Fruit fly (Drosophila melanogaster): ENCODE data around the gene bchs.

The bchs gene

DNA sequence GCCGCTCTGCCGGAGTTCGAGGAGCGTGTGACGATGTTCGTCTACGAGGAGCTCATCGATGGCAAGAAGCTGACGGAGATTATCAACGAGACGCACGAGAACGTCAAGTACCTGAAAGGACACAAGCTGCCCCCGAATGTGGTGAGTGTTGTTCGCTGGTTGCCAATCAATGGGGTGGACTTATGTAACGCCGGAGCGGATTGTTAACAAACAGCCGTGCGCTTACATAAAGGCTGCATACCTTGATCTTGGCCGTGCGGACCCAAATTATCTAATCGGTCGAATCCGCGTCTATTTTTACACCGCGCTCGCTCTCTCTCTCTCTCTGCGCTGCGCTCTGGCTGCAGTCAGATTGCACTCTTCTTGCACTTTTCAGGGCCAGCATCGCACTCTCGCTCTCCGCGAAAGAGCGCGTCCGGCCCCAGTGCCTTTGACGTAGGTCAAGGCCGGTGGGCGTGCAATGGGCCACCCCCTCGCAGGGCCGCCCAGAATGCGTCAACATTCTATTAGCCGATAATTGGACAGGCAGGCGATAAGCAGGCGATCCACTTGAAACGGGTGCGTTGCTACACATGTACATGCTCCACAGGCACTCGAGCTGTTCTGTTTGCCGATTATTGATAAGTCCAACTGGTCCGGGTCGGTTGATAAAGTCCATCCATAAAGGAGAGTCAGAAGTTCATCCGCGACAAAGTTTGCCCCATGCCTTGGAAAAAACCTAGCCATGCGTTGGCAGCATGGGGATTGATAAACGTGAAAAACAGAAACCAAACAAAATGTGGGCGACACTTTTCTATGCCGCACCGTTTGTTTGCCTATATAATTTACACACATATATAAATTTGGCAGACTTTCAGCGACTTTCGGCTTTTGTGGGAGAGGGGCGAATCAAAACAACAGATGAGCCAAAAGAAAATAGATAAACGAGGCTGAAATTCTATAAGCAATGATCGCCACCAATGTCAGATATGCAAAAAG is 37.6 kb downstream of the bchs start (continued):
- no peak for TF ChIP-seq knrl (GFP tag; IDR thresholded peaks at IDR 0.05; ENCODE audit: partially characterized antibody)
- no peak for TF ChIP-seq cas (GFP tag; IDR thresholded peaks at IDR 0.05)
- TF ChIP-seq CG4730 (GFP tag; IDR thresholded peaks at IDR 0.05), result no peak
- peak; percentile 73 for TF ChIP-seq CG7987 (GFP tag; optimal IDR thresholded peaks at IDR 0.05)
- TF ChIP-seq CG13775 (GFP tag; optimal IDR thresholded peaks at IDR 0.05), result no peak
- no peak for TF ChIP-seq MESR4 (GFP tag; optimal IDR thresholded peaks at IDR 0.05)
- TF ChIP-seq Dfd (GFP tag; optimal IDR thresholded peaks at IDR 0.05), result no peak
- no peak for TF ChIP-seq Hr3 (GFP tag; optimal IDR thresholded peaks at IDR 0.05)
- peak; percentile 67 for TF ChIP-seq yki (optimal IDR thresholded peaks at IDR 0.05)
- TF ChIP-seq Elba2 (GFP tag; optimal IDR thresholded peaks at IDR 0.05), result no peak
- no peak for TF ChIP-seq CG14050 (GFP tag; IDR thresholded peaks at IDR 0.05)
- no peak for TF ChIP-seq PHDP (tag; optimal IDR thresholded peaks at IDR 0.05)
- TF ChIP-seq cg (GFP tag; optimal IDR thresholded peaks at IDR 0.05), result no peak
- TF ChIP-seq gsb-n (tag; optimal IDR thresholded peaks at IDR 0.05), result no peak
- peak; percentile 35; the same call in 1 of the 2 replicates for TF ChIP-seq rib (GFP tag; IDR thresholded peaks at IDR 0.05)
- no peak for TF ChIP-seq Optix (GFP tag; IDR thresholded peaks at IDR 0.05)
- peak; percentile 31; the same call in 1 of the 3 replicates for TF ChIP-seq Opbp (GFP tag; IDR thresholded peaks at IDR 0.05; ENCODE audit: partially characterized antibody)
- TF ChIP-seq CG16779 (GFP tag; IDR thresholded peaks at IDR 0.05), result no peak
- no peak for TF ChIP-seq pzg (GFP tag; optimal IDR thresholded peaks at IDR 0.05)
- no peak for TF ChIP-seq CG9797 (GFP tag; optimal IDR thresholded peaks at IDR 0.05)
- TF ChIP-seq zfh2 (GFP tag; optimal IDR thresholded peaks at IDR 0.05), result no peak
- no peak for TF ChIP-seq CG11093 (GFP tag; IDR thresholded peaks at IDR 0.05)
- TF ChIP-seq Awh (GFP tag; IDR thresholded peaks at IDR 0.05), result no peak
- peak; percentile 27; the same call in 1 of the 2 replicates for TF ChIP-seq MBD-R2 (GFP tag; IDR thresholded peaks at IDR 0.05)
- no peak for TF ChIP-seq Usf (GFP tag; optimal IDR thresholded peaks at IDR 0.05)
- TF ChIP-seq ci (GFP tag; IDR thresholded peaks at IDR 0.05), result peak; percentile 78
- TF ChIP-seq ttk (GFP tag; IDR thresholded peaks at IDR 0.05), result no peak
- TF ChIP-seq CG5953 (GFP tag; IDR thresholded peaks at IDR 0.05), result no peak
- no peak for TF ChIP-seq Fer1 (GFP tag; optimal IDR thresholded peaks at IDR 0.05)
- no peak for TF ChIP-seq sisA (GFP tag; IDR thresholded peaks at IDR 0.05)
- no peak for TF ChIP-seq Nf-YC (tag; optimal IDR thresholded peaks at IDR 0.05)
- no peak for TF ChIP-seq E2f1 (GFP tag; IDR thresholded peaks at IDR 0.05)
- TF ChIP-seq insv (GFP tag; optimal IDR thresholded peaks at IDR 0.05), result no peak
- TF ChIP-seq Xbp1 (GFP tag; optimal IDR thresholded peaks at IDR 0.05), result no peak
- TF ChIP-seq bcd (GFP tag; optimal IDR thresholded peaks at IDR 0.05), result no peak
- no peak for TF ChIP-seq Ravus (GFP tag; IDR thresholded peaks at IDR 0.05)
- no peak for TF ChIP-seq tll (GFP tag; optimal IDR thresholded peaks at IDR 0.05)
- no peak for TF ChIP-seq gcm2 (GFP tag; optimal IDR thresholded peaks at IDR 0.05)
- 0 out of 3 replicates have a peak, but pooled peaks have one; percentile 18 for TF ChIP-seq otp (GFP tag; IDR thresholded peaks at IDR 0.05)
- no peak for TF ChIP-seq CG18764 (GFP tag; optimal IDR thresholded peaks at IDR 0.05)
- no peak for TF ChIP-seq Mrtf (GFP tag; IDR thresholded peaks at IDR 0.05)
- no peak for TF ChIP-seq CG18476 (GFP tag; optimal IDR thresholded peaks at IDR 0.05)
